Fruit fly (Drosophila melanogaster): Measurements from ENCODE around the gene Rassf.

Gene Rassf

dm6 chr3R:23110724-23111123 lies 7.0 kb downstream of the Rassf start:
- no peak for TF ChIP-seq fd96Ca (GFP tag; IDR thresholded peaks at IDR 0.05)
- peak; percentile 15 for TF ChIP-seq CG8301 (tag; optimal IDR thresholded peaks at IDR 0.05)
- TF ChIP-seq CG14655 (GFP tag; optimal IDR thresholded peaks at IDR 0.05) = peak; percentile 13

dm6 chr3R:23099233-23099632 lies 18.5 kb downstream of the Rassf start, which contains the start of gene CG6738:
TSS of gene CG6738 (plus strand) at chr3R:23099533.
- TF ChIP-seq CG10348 (GFP tag; IDR thresholded peaks at IDR 0.05) (no peak), CG8159 (tag; optimal IDR thresholded peaks at IDR 0.05) (no peak), Ets98B (GFP tag; IDR thresholded peaks at IDR 0.05) (no peak), CG14655 (GFP tag; optimal IDR thresholded peaks at IDR 0.05) (no peak), Snoo (tag; optimal IDR thresholded peaks at IDR 0.05) (no peak), rn (GFP tag; IDR thresholded peaks at IDR 0.05) (no peak)

- no peak for TF ChIP-seq CG12605 (GFP tag; IDR thresholded peaks at IDR 0.05)
- TF ChIP-seq Pif1A (GFP tag; optimal IDR thresholded peaks at IDR 0.05) = no peak
- no peak for TF ChIP-seq D1 (tag; optimal IDR thresholded peaks at IDR 0.05)
- TF ChIP-seq Snoo (tag; optimal IDR thresholded peaks at IDR 0.05) = no peak
- no peak for TF ChIP-seq CG17806 (tag; optimal IDR thresholded peaks at IDR 0.05)
- TF ChIP-seq rn (GFP tag; IDR thresholded peaks at IDR 0.05) = no peak
- TF ChIP-seq CG14655 (GFP tag; optimal IDR thresholded peaks at IDR 0.05) = no peak
- no peak for TF ChIP-seq CG9948 (tag; optimal IDR thresholded peaks at IDR 0.05)
- TF ChIP-seq CG8159 (tag; optimal IDR thresholded peaks at IDR 0.05) = no peak
- TF ChIP-seq Pif1B (GFP tag; optimal IDR thresholded peaks at IDR 0.05) = no peak
- TF ChIP-seq gl (tag; optimal IDR thresholded peaks at IDR 0.05) = no peak
Observed at dm6 chr3R:23097197-23097809, 20.4 kb downstream of the Rassf start, which contains the start of gene CG6733. TSS of gene CG6733 (plus strand) at chr3R:23097728.

- TF ChIP-seq CG17806 (tag; optimal IDR thresholded peaks at IDR 0.05) (no peak), CG8159 (tag; optimal IDR thresholded peaks at IDR 0.05) (no peak), Ets98B (GFP tag; IDR thresholded peaks at IDR 0.05) (no peak), CG32121 (GFP tag; IDR thresholded peaks at IDR 0.05) (no peak), Pif1A (GFP tag; optimal IDR thresholded peaks at IDR 0.05) (no peak), rn (GFP tag; IDR thresholded peaks at IDR 0.05) (no peak), CG12605 (GFP tag; IDR thresholded peaks at IDR 0.05) (no peak), fd96Ca (GFP tag; IDR thresholded peaks at IDR 0.05) (no peak), EcR (GFP tag; optimal IDR thresholded peaks at IDR 0.05) (no peak), Snoo (tag; optimal IDR thresholded peaks at IDR 0.05) (no peak), CG9948 (tag; optimal IDR thresholded peaks at IDR 0.05) (no peak), D1 (tag; optimal IDR thresholded peaks at IDR 0.05) (no peak), CG8301 (tag; optimal IDR thresholded peaks at IDR 0.05) (no peak), CG10348 (GFP tag; IDR thresholded peaks at IDR 0.05) (no peak), CG15710 (tag; optimal IDR thresholded peaks at IDR 0.05) (no peak), CG14655 (GFP tag; optimal IDR thresholded peaks at IDR 0.05) (no peak)
Observed at dm6 chr3R:23095346-23095745, 22.4 kb downstream of the Rassf start, which contains the start of gene CG17109. TSS of gene CG17109 (plus strand) at chr3R:23095690.

dm6 chr3R:23091586-23092228 lies 26.0 kb downstream of the Rassf start, which contains the start of the genes CG17110 and CG6726:
TSS of gene CG17110 (plus strand) at chr3R:23091724.
TSS of gene CG6726 (plus strand) at chr3R:23091724.
- no peak for TF ChIP-seq Pif1A (GFP tag; optimal IDR thresholded peaks at IDR 0.05)
- no peak for TF ChIP-seq CG8159 (tag; optimal IDR thresholded peaks at IDR 0.05)
- no peak for TF ChIP-seq rn (GFP tag; IDR thresholded peaks at IDR 0.05)
- no peak for TF ChIP-seq CG32121 (GFP tag; IDR thresholded peaks at IDR 0.05)
- TF ChIP-seq D1 (tag; optimal IDR thresholded peaks at IDR 0.05) = no peak
- no peak for TF ChIP-seq CG4496 (GFP tag; IDR thresholded peaks at IDR 0.05)
- TF ChIP-seq CG9948 (tag; optimal IDR thresholded peaks at IDR 0.05) = no peak
- TF ChIP-seq CG10348 (GFP tag; IDR thresholded peaks at IDR 0.05) = no peak
- no peak for TF ChIP-seq gl (tag; optimal IDR thresholded peaks at IDR 0.05)

dm6 chr3R:23088252-23088651 lies 29.5 kb downstream of the Rassf start:
- no peak for TF ChIP-seq CG15710 (tag; optimal IDR thresholded peaks at IDR 0.05)
- TF ChIP-seq CG14655 (GFP tag; optimal IDR thresholded peaks at IDR 0.05) = no peak
- no peak for TF ChIP-seq CG17806 (tag; optimal IDR thresholded peaks at IDR 0.05)
- no peak for TF ChIP-seq CG34367 (tag; optimal IDR thresholded peaks at IDR 0.05)
- TF ChIP-seq CG13204 (GFP tag; optimal IDR thresholded peaks at IDR 0.05) = no peak
- TF ChIP-seq Pif1A (GFP tag; optimal IDR thresholded peaks at IDR 0.05) = no peak
- TF ChIP-seq CG4496 (GFP tag; IDR thresholded peaks at IDR 0.05) = no peak
- no peak for TF ChIP-seq EcR (GFP tag; optimal IDR thresholded peaks at IDR 0.05)
- TF ChIP-seq CG8159 (tag; optimal IDR thresholded peaks at IDR 0.05) = no peak
- no peak for TF ChIP-seq Pif1B (GFP tag; optimal IDR thresholded peaks at IDR 0.05)
- no peak for TF ChIP-seq CG10348 (GFP tag; IDR thresholded peaks at IDR 0.05)

dm6 chr3R:23081265-23081664 lies 36.5 kb downstream of the Rassf start:
- no peak for TF ChIP-seq Pif1B (GFP tag; optimal IDR thresholded peaks at IDR 0.05)
- TF ChIP-seq gl (tag; optimal IDR thresholded peaks at IDR 0.05) = no peak
- no peak for TF ChIP-seq CG8159 (tag; optimal IDR thresholded peaks at IDR 0.05)
- TF ChIP-seq CG15710 (tag; optimal IDR thresholded peaks at IDR 0.05) = no peak
- no peak for TF ChIP-seq CG34367 (tag; optimal IDR thresholded peaks at IDR 0.05)
- TF ChIP-seq CG8301 (tag; optimal IDR thresholded peaks at IDR 0.05) = no peak
- no peak for TF ChIP-seq Ets98B (GFP tag; IDR thresholded peaks at IDR 0.05)

Measured in whole organism, pupa.